ENCODE assay signal across 5 worm cellular contexts in genomic region chrV:19129497-19130212, ce11.
TF ChIP-seq lines count a peak whose summit lies in the region.

No protein-coding gene starts in this region.

TF ChIP-seq in whole organism, L3 larva, 47 proteins besides CTCF, POLR2A, EP300 and RAD21:
- TF ChIP-seq tbx-2 (tag; optimal IDR thresholded peaks at IDR 0.05; lab: Kevin White, UChicago) (no peak), ceh-28 (tag; optimal IDR thresholded peaks at IDR 0.05; lab: Kevin White, UChicago) (peak; percentile 72), ceh-9 (tag; optimal IDR thresholded peaks at IDR 0.05; lab: Kevin White, UChicago) (no peak)

TF ChIP-seq in whole organism, L4 larva, 104 proteins besides CTCF, POLR2A, EP300 and RAD21:
- TF ChIP-seq set-16 (GFP tag; IDR thresholded peaks at IDR 0.05; lab: Robert Waterston, UW) (peak; percentile 89), ZK337.2 (GFP tag; IDR thresholded peaks at IDR 0.05; lab: Robert Waterston, UW) (0 out of 2 replicates have a peak, but pooled peaks have one; percentile 28), ceh-62 (tag; optimal IDR thresholded peaks at IDR 0.05; lab: Kevin White, UChicago) (no peak)

TF ChIP-seq in whole organism, late embryonic, 69 proteins besides CTCF, POLR2A, EP300 and RAD21:
- TF ChIP-seq rnt-1 (tag; optimal IDR thresholded peaks at IDR 0.05; lab: Kevin White, UChicago): no peak
- TF ChIP-seq ceh-45 (GFP tag; IDR thresholded peaks at IDR 0.05; lab: Robert Waterston, UW): 0 out of 2 replicates have a peak, but pooled peaks have one; percentile 15

TF ChIP-seq in whole organism, midembryonic, 9 proteins besides CTCF, POLR2A, EP300 and RAD21:
- TF ChIP-seq T22C8.4 (GFP tag; IDR thresholded peaks at IDR 0.05; lab: Robert Waterston, UW) (peak; percentile 67; the same call in 1 of the 2 replicates), ztf-23 (GFP tag; IDR thresholded peaks at IDR 0.05; lab: Robert Waterston, UW) (no peak)

TF ChIP-seq in whole organism, young adult, 124 proteins besides CTCF, POLR2A, EP300 and RAD21:
- TF ChIP-seq B0261.1 (tag; optimal IDR thresholded peaks at IDR 0.05; lab: Kevin White, UChicago) (no peak), Y53F4B.3 (GFP tag; IDR thresholded peaks at IDR 0.05; lab: Robert Waterston, UW) (no peak), lag-1 (GFP tag; IDR thresholded peaks at IDR 0.05; lab: Robert Waterston, UW) (0 out of 2 replicates have a peak, but pooled peaks have one; percentile 4), ztf-22 (GFP tag; optimal IDR thresholded peaks at IDR 0.05; lab: Kevin White, UChicago) (no peak), pha-4 (tag; optimal IDR thresholded peaks at IDR 0.05; lab: Kevin White, UChicago) (no peak), egl-44 (GFP tag; IDR thresholded peaks at IDR 0.05; lab: Robert Waterston, UW) (no peak), Y67H2A.10 (GFP tag; conservative IDR thresholded peaks at IDR 0.05; lab: Robert Waterston, UW) (no peak), aptf-2 (GFP tag; conservative IDR thresholded peaks at IDR 0.05; lab: Robert Waterston, UW) (no peak), rcor-1 (GFP tag; IDR thresholded peaks at IDR 0.05; lab: Robert Waterston, UW) (no peak), K11D2.4 (GFP tag; IDR thresholded peaks at IDR 0.05; lab: Robert Waterston, UW) (no peak), madf-6 (GFP tag; IDR thresholded peaks at IDR 0.05; lab: Robert Waterston, UW) (no peak), egl-18 (GFP tag; IDR thresholded peaks at IDR 0.05; lab: Robert Waterston, UW) (no peak), die-1 (tag; optimal IDR thresholded peaks at IDR 0.05; lab: Kevin White, UChicago) (no peak), egrh-3 (GFP tag; IDR thresholded peaks at IDR 0.05; lab: Robert Waterston, UW) (peak; percentile 57; the same call in 1 of the 2 replicates), nhr-120 (GFP tag; IDR thresholded peaks at IDR 0.05; lab: Robert Waterston, UW) (no peak), xnd-1 (tag; optimal IDR thresholded peaks at IDR 0.05; lab: Kevin White, UChicago) (no peak), atf-7 (tag; optimal IDR thresholded peaks at IDR 0.05; lab: Kevin White, UChicago) (no peak), tlf-1 (GFP tag; optimal IDR thresholded peaks at IDR 0.05; lab: Kevin White, UChicago) (no peak), F57A8.1 (GFP tag; optimal IDR thresholded peaks at IDR 0.05; lab: Kevin White, UChicago) (no peak), hlh-12 (tag; optimal IDR thresholded peaks at IDR 0.05; lab: Kevin White, UChicago) (no peak), nfya-2 (GFP tag; IDR thresholded peaks at IDR 0.05; lab: Robert Waterston, UW) (no peak), sea-2 (GFP tag; IDR thresholded peaks at IDR 0.05; lab: Robert Waterston, UW) (no peak), lin-26 (GFP tag; IDR thresholded peaks at IDR 0.05; lab: Robert Waterston, UW) (no peak), aptf-3 (GFP tag; IDR thresholded peaks at IDR 0.05; lab: Robert Waterston, UW) (no peak), hrde-1 (tag; optimal IDR thresholded peaks at IDR 0.05; lab: Kevin White, UChicago; ENCODE audit: borderline replicate concordance) (no peak), dpff-1 (tag; optimal IDR thresholded peaks at IDR 0.05; lab: Kevin White, UChicago) (no peak), snpc-4 (GFP tag; optimal IDR thresholded peaks at IDR 0.05; lab: Kevin White, UChicago) (no peak), snpc-4 (tag; optimal IDR thresholded peaks at IDR 0.05; lab: Kevin White, UChicago) (no peak), attf-3 (GFP tag; conservative IDR thresholded peaks at IDR 0.05; lab: Robert Waterston, UW) (0 out of 2 replicates have a peak, but pooled peaks have one; percentile 25), nhr-90 (tag; optimal IDR thresholded peaks at IDR 0.05; lab: Kevin White, UChicago) (no peak), athp-1 (tag; optimal IDR thresholded peaks at IDR 0.05; lab: Kevin White, UChicago) (no peak), ekl-4 (GFP tag; IDR thresholded peaks at IDR 0.05; lab: Robert Waterston, UW) (no peak), mcd-1 (GFP tag; IDR thresholded peaks at IDR 0.05; lab: Robert Waterston, UW) (0 out of 2 replicates have a peak, but pooled peaks have one; percentile 28), snpc-1.1 (tag; optimal IDR thresholded peaks at IDR 0.05; lab: Kevin White, UChicago; ENCODE audit: insufficient read depth) (no peak), zfh-2 (GFP tag; conservative IDR thresholded peaks at IDR 0.05; lab: Robert Waterston, UW) (peak; percentile 83), Y79H2A.3 (GFP tag; conservative IDR thresholded peaks at IDR 0.05; lab: Robert Waterston, UW) (no peak), akir-1 (GFP tag; optimal IDR thresholded peaks at IDR 0.05; lab: Kevin White, UChicago) (no peak), dox-1 (GFP tag; IDR thresholded peaks at IDR 0.05; lab: Robert Waterston, UW) (no peak), F22D6.2 (tag; optimal IDR thresholded peaks at IDR 0.05; lab: Kevin White, UChicago) (no peak), K12H6.12 (tag; optimal IDR thresholded peaks at IDR 0.05; lab: Kevin White, UChicago) (no peak), ceh-91 (GFP tag; IDR thresholded peaks at IDR 0.05; lab: Robert Waterston, UW) (no peak), F55B11.4 (tag; optimal IDR thresholded peaks at IDR 0.05; lab: Kevin White, UChicago; ENCODE audit: borderline replicate concordance, insufficient read depth) (no peak), let-526 (GFP tag; IDR thresholded peaks at IDR 0.05; lab: Robert Waterston, UW) (no peak), ztf-6 (GFP tag; IDR thresholded peaks at IDR 0.05; lab: Robert Waterston, UW) (no peak), lin-35 (GFP tag; optimal IDR thresholded peaks at IDR 0.05; lab: Kevin White, UChicago) (no peak)
